Fruit fly (Drosophila melanogaster) whole organism, adult: ENCODE measurements around the gene CG43131.

Experiments
- CG11617 ChIP-seq: fragments of 200-800 bp; sonication (Bioruptor generic); optimal IDR thresholded peaks from 2 replicates; lab custom pipeline; 2017; ENCODE audit warnings: mild to moderate bottlenecking, missing biosample characterization, missing genetic modification reagents, missing genetic modification characterization
- CG12768 ChIP-seq: fragments of 200-800 bp; sonication (Bioruptor generic); optimal IDR thresholded peaks from 2 replicates; lab custom pipeline; 2017; ENCODE audit warnings: missing biosample characterization, missing genetic modification characterization, mild to moderate bottlenecking, moderate library complexity, missing genetic modification reagents
- CG14711 ChIP-seq: fragments of 200-800 bp; sonication (Bioruptor generic); optimal IDR thresholded peaks from 2 replicates; lab custom pipeline; 2018; ENCODE audit warnings: missing biosample characterization, mild to moderate bottlenecking, missing genetic modification characterization, moderate library complexity
- CG1620 ChIP-seq: fragments of 200-800 bp; sonication (Bioruptor generic); optimal IDR thresholded peaks from 2 replicates; lab custom pipeline; 2016; ENCODE audit warnings: missing biosample characterization, missing genetic modification characterization
- CG33017 ChIP-seq: fragments of 200-800 bp; sonication (Bioruptor generic); optimal IDR thresholded peaks from 2 replicates; lab custom pipeline; 2018; ENCODE audit warnings: missing biosample characterization, mild to moderate bottlenecking, missing genetic modification characterization, moderate library complexity
- CG5204 ChIP-seq: fragments of 200-800 bp; sonication (Bioruptor generic); optimal IDR thresholded peaks from 2 replicates; lab custom pipeline; 2016; ENCODE audit warnings: missing biosample characterization, missing genetic modification characterization
- CG7045 ChIP-seq: fragments of 200-800 bp; sonication (Bioruptor generic); optimal IDR thresholded peaks from 2 replicates; lab custom pipeline; 2017; ENCODE audit warnings: missing biosample characterization, mild to moderate bottlenecking, missing genetic modification characterization
- CG7101 ChIP-seq: fragments of 200-800 bp; sonication (Bioruptor generic); optimal IDR thresholded peaks from 2 replicates; lab custom pipeline; 2018; ENCODE audit warnings: missing biosample characterization, mild to moderate bottlenecking, missing genetic modification characterization, moderate library complexity
- Clk ChIP-seq: fragments of 200-800 bp; sonication (Bioruptor generic); optimal IDR thresholded peaks from 2 replicates; lab custom pipeline; 2017; ENCODE audit warnings: missing biosample characterization, missing genetic modification characterization
- Crg-1 ChIP-seq: fragments of 200-800 bp; sonication (Bioruptor generic); optimal IDR thresholded peaks from 2 replicates; lab custom pipeline; 2016; ENCODE audit warnings: missing biosample characterization, missing genetic modification characterization
- Hr96 ChIP-seq: fragments of 200-800 bp; sonication (Bioruptor generic); optimal IDR thresholded peaks from 2 replicates; lab custom pipeline; 2016; ENCODE audit warnings: missing biosample characterization, missing genetic modification characterization
- Mnt ChIP-seq: fragments of 200-800 bp; sonication (Bioruptor generic); optimal IDR thresholded peaks from 2 replicates; lab custom pipeline; 2016; ENCODE audit warnings: missing biosample characterization, mild to moderate bottlenecking, missing genetic modification characterization
- bab1 ChIP-seq: fragments of 200-800 bp; sonication (Bioruptor generic); optimal IDR thresholded peaks from 3 replicates; lab custom pipeline; 2019; ENCODE audit warnings: missing biosample characterization, mild to moderate bottlenecking, missing genetic modification characterization, moderate library complexity
- cic ChIP-seq: fragments of 200-800 bp; sonication (Bioruptor generic); optimal IDR thresholded peaks from 2 replicates; lab custom pipeline; 2017; ENCODE audit warnings: missing biosample characterization, mild to moderate bottlenecking, missing genetic modification characterization, moderate library complexity
- cnc ChIP-seq, 2 experiments: fragments of >200 bp; optimal IDR thresholded peaks; 2 replicates each; lab custom pipeline; 2017
- kay ChIP-seq: fragments of 200-800 bp; sonication (Bioruptor generic); peaks from one replicate; lab custom pipeline; 2016; ENCODE audit warnings: missing biosample characterization, missing genetic modification characterization, borderline replicate concordance
- ovo ChIP-seq: fragments of 200-800 bp; sonication (Bioruptor generic); optimal IDR thresholded peaks from 2 replicates; lab custom pipeline; 2016; ENCODE audit warnings: missing biosample characterization, missing genetic modification characterization
- pad ChIP-seq: fragments of 200-800 bp; sonication (Bioruptor generic); optimal IDR thresholded peaks from 3 replicates; lab custom pipeline; 2017; ENCODE audit warnings: missing biosample characterization, missing genetic modification characterization, mild to moderate bottlenecking, moderate library complexity, missing genetic modification reagents
- tj ChIP-seq: fragments of 200-800 bp; sonication (Bioruptor generic); optimal IDR thresholded peaks from 3 replicates; lab custom pipeline; 2017; ENCODE audit warnings: missing biosample characterization, mild to moderate bottlenecking, missing genetic modification characterization, moderate library complexity
- toe ChIP-seq: fragments of 200-800 bp; sonication (Bioruptor generic); optimal IDR thresholded peaks from 2 replicates; lab custom pipeline; 2016; ENCODE audit warnings: missing biosample characterization, missing genetic modification characterization

The CG43131 gene

dm6 chr3R:5124928-5125327 lies 15.9 kb upstream of the CG43131 start:
- TF ChIP-seq CG14711 (tag; lab: Kevin White, UChicago) (no peak), kay (GFP tag; lab: Kevin White, UChicago) (no peak), CG7045 (GFP tag; lab: Kevin White, UChicago) (no peak), tj (GFP tag; lab: Kevin White, UChicago) (no peak), Crg-1 (GFP tag; lab: Kevin White, UChicago) (no peak), CG12768 (no peak), Hr96 (GFP tag; lab: Kevin White, UChicago) (no peak), cnc (optimal IDR thresholded peaks at IDR 0.05; lab: Kevin White, UChicago) (no peak), ovo (GFP tag; lab: Kevin White, UChicago) (no peak), CG33017 (tag; lab: Kevin White, UChicago) (no peak), Mnt (no peak), CG5204 (GFP tag; lab: Kevin White, UChicago) (no peak), Clk (GFP tag; lab: Kevin White, UChicago) (no peak), toe (GFP tag; lab: Kevin White, UChicago) (no peak), CG11617 (GFP tag; lab: Kevin White, UChicago) (no peak), CG7101 (tag; lab: Kevin White, UChicago) (no peak), CG1620 (no peak), cic (GFP tag; lab: Kevin White, UChicago) (no peak), bab1 (no peak)

dm6 chr3R:5122266-5123096 lies 13.5 kb upstream of the CG43131 start:
- TF ChIP-seq CG11617 (GFP tag; lab: Kevin White, UChicago) (no peak), CG7045 (GFP tag; lab: Kevin White, UChicago) (no peak), CG14711 (tag; lab: Kevin White, UChicago) (no peak), kay (GFP tag; lab: Kevin White, UChicago) (no peak), tj (GFP tag; lab: Kevin White, UChicago) (no peak), Crg-1 (GFP tag; lab: Kevin White, UChicago) (no peak), cnc (optimal IDR thresholded peaks at IDR 0.05; lab: Kevin White, UChicago) (no peak), bab1 (no peak), CG1620 (no peak), CG7101 (tag; lab: Kevin White, UChicago) (no peak), Clk (GFP tag; lab: Kevin White, UChicago) (no peak), Hr96 (GFP tag; lab: Kevin White, UChicago) (no peak), ovo (GFP tag; lab: Kevin White, UChicago) (no peak), CG33017 (tag; lab: Kevin White, UChicago) (no peak)

DNA sequence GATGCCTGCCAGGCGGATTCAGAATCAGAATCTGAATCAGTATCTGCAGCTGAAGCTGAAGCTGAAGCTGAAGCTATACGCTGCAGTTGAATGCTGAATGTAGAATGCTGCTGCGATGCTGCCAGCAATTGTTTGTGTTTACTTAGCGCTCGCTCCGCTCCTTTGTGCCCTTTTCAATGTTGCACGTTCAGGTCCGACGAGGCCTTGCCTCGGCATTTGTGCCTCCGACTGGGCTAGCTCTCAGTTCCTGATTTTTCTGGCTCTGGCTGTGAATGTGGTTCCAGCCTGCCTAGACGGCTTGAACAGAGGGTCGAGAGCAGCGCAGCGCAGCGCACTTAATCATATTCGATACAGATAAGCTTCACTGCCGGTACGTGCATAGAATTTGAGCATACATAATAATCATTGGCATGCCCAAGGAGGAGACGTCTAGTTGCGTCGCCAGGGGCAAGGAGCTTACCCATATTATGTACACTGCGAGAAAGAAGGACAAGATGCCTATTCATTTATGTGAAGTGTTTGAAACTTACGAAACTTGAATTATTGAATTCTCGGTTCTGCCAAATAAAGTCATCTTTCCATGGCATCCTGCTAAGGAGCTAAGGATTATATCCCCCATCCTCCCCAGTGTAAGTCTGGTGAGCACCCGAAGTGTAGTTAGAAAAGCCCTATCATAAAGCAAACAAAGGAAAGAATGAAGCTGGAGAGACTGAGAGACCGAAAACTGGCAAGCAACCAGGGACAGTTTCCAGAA lies 11.7 kb upstream of the CG43131 start:
- TF ChIP-seq CG11617 (GFP tag; lab: Kevin White, UChicago) (no peak), CG1620 (no peak), bab1 (no peak), CG14711 (tag; lab: Kevin White, UChicago) (no peak), CG5204 (GFP tag; lab: Kevin White, UChicago) (no peak), CG12768 (no peak), cic (GFP tag; lab: Kevin White, UChicago) (no peak), Crg-1 (GFP tag; lab: Kevin White, UChicago) (no peak), Hr96 (GFP tag; lab: Kevin White, UChicago) (no peak), ovo (GFP tag; lab: Kevin White, UChicago) (no peak), Mnt (no peak), CG7045 (GFP tag; lab: Kevin White, UChicago) (no peak), CG7101 (tag; lab: Kevin White, UChicago) (no peak), cnc (optimal IDR thresholded peaks at IDR 0.05; lab: Kevin White, UChicago) (no peak)

dm6 chr3R:5118185-5118584 lies 9.2 kb upstream of the CG43131 start:
- no peak for TF ChIP-seq cic (GFP tag; lab: Kevin White, UChicago)
- TF ChIP-seq CG1620: no peak
- TF ChIP-seq CG7045 (GFP tag; lab: Kevin White, UChicago): no peak
- TF ChIP-seq Hr96 (GFP tag; lab: Kevin White, UChicago): no peak
- no peak for TF ChIP-seq Crg-1 (GFP tag; lab: Kevin White, UChicago)
- TF ChIP-seq CG11617 (GFP tag; lab: Kevin White, UChicago): no peak
- no peak for TF ChIP-seq tj (GFP tag; lab: Kevin White, UChicago)
- TF ChIP-seq ovo (GFP tag; lab: Kevin White, UChicago): no peak
- TF ChIP-seq CG12768: no peak
- no peak for TF ChIP-seq pad (GFP tag; lab: Kevin White, UChicago)
- no peak for TF ChIP-seq CG33017 (tag; lab: Kevin White, UChicago)
- no peak for TF ChIP-seq CG7101 (tag; lab: Kevin White, UChicago)
- TF ChIP-seq CG5204 (GFP tag; lab: Kevin White, UChicago): no peak
- TF ChIP-seq toe (GFP tag; lab: Kevin White, UChicago): no peak

dm6 chr3R:5116425-5116824 lies 7.4 kb upstream of the CG43131 start:
- TF ChIP-seq CG5204 (GFP tag; lab: Kevin White, UChicago) (no peak), Mnt (no peak), toe (GFP tag; lab: Kevin White, UChicago) (no peak), CG7045 (GFP tag; lab: Kevin White, UChicago) (no peak), Hr96 (GFP tag; lab: Kevin White, UChicago) (no peak), bab1 (no peak), ovo (GFP tag; lab: Kevin White, UChicago) (no peak), Crg-1 (GFP tag; lab: Kevin White, UChicago) (no peak), pad (GFP tag; lab: Kevin White, UChicago) (no peak), Clk (GFP tag; lab: Kevin White, UChicago) (no peak), CG11617 (GFP tag; lab: Kevin White, UChicago) (no peak), cnc (optimal IDR thresholded peaks at IDR 0.05; lab: Kevin White, UChicago) (no peak), tj (GFP tag; lab: Kevin White, UChicago) (no peak), kay (GFP tag; lab: Kevin White, UChicago) (no peak)
